Worm (Caenorhabditis elegans): ENCODE results near the gene ckb-1.
A peak's percentile ranks its signal among the peaks of the same experiment; 100 is the strongest.
"Not testable (repeated sequence)": the region's sequence is repeated elsewhere in the genome, so short reads cannot be mapped to it uniquely, and the experiment has no call there.

DNA sequence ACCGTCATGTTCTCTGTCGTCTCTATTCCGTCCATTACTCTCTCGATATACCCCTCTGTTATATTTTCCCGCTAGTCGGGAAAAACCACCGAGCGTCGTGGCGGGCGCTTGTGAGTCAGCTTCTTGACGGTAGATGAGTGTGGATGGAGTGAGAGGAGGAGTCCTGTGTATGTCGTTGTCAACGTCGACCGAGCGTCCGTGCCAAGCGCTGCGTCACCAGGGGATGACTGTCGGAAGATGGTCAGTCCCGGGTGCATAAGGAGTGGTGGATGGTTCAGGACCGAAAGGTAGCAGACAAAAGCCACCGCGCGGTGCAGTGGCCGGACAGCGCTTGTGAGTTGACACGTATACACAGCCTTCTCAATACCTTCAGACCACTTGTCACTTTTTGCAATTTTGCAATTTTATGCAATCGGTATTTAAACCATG lies 4.3 kb downstream of the ckb-1 start:
- TF ChIP-seq tbx-2 (tag; optimal IDR thresholded peaks at IDR 0.05), result peak; percentile 44
- not testable (repeated sequence) for TF ChIP-seq fkh-10 (GFP tag; optimal IDR thresholded peaks at IDR 0.05); nhr-237 (tag; optimal IDR thresholded peaks at IDR 0.05); R02D3.7 (tag; optimal IDR thresholded peaks at IDR 0.05); zag-1 (tag; optimal IDR thresholded peaks at IDR 0.05); ztf-4 (tag; optimal IDR thresholded peaks at IDR 0.05); ZK546.5 (tag; optimal IDR thresholded peaks at IDR 0.05); egl-27 (tag; optimal IDR thresholded peaks at IDR 0.05); nhr-76 (tag; optimal IDR thresholded peaks at IDR 0.05); skn-1 (tag; optimal IDR thresholded peaks at IDR 0.05)
- peak; percentile 49 for TF ChIP-seq nhr-25 (tag; optimal IDR thresholded peaks at IDR 0.05)

Data from whole organism, L3 larva.